Fruit fly (Drosophila melanogaster) S2 (cell line): ENCODE data around the gene CG1233.

Experiments used
- CG8478 ChIP-seq: fragments of >200 bp; optimal IDR thresholded peaks from 2 replicates; lab custom pipeline; 2018
- CTCF ChIP-seq, 2 experiments: fragments of >200 bp; optimal IDR thresholded peaks; 2 replicates each; lab custom pipeline; 2018

dm6 chr3L:327833-328232 lies 33.4 kb upstream of the CG1233 start, which contains the start of the genes Atac3 and Ptpmeg:
- TF ChIP-seq CTCF (optimal IDR thresholded peaks at IDR 0.05; lab: Kevin White, UChicago) = no peak
- TF ChIP-seq CG8478 (lab: Kevin White, UChicago) = no peak
